Worm (Caenorhabditis elegans): ENCODE results near the gene F07E5.13.

DNA sequence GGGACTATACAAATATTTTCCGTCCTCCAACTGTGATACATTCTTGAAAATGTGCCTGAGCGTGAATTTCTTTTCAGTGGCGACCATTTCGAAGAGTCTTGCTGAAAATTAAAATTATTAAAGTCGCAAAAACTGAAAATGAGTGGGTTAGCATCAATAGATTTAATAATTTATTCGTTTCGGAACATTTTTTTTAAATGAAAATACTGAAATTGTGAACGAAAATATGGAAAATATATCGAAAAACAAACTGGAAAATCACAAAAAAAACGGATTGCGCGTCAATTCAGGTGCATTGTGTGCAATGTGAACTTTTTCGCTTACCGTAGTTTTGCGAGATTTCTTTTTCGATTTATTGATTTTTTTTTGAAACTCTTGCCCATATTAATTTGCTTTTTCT, 32.0 kb downstream of the F07E5.13 start, which contains the start of gene bath-5:
- TF ChIP-seq bed-3 (GFP tag; optimal IDR thresholded peaks at IDR 0.05) (no peak), cnd-1 (tag; optimal IDR thresholded peaks at IDR 0.05) (no peak), M03D4.4 (tag; optimal IDR thresholded peaks at IDR 0.05) (no peak), ces-1 (GFP tag; optimal IDR thresholded peaks at IDR 0.05) (no peak), elt-1 (tag; optimal IDR thresholded peaks at IDR 0.05; ENCODE audit: borderline replicate concordance, insufficient read depth) (no peak), lin-13 (tag; optimal IDR thresholded peaks at IDR 0.05) (no peak)
